Worm (Caenorhabditis elegans): Measurements from ENCODE around the gene F07C4.10.

ce11 chrV:7601443-7601842 is 38.2 kb downstream of the F07C4.10 start, which contains the start of gene scl-26:
- TF ChIP-seq unc-130 (tag; optimal IDR thresholded peaks at IDR 0.05) (no peak), xbp-1 (tag; optimal IDR thresholded peaks at IDR 0.05) (no peak), aly-2 (tag; optimal IDR thresholded peaks at IDR 0.05) (no peak), ama-1 (optimal IDR thresholded peaks at IDR 0.05) (no peak), ceh-82 (tag; optimal IDR thresholded peaks at IDR 0.05) (no peak), ztf-4 (tag; optimal IDR thresholded peaks at IDR 0.05) (no peak), nhr-85 (tag) (no peak)
